Worm (Caenorhabditis elegans) whole organism, L3 larva: ENCODE results near the gene frpr-5.

Experiments used
- eor-1 ChIP-seq, 2 experiments: fragments of 150-350 bp; optimal IDR thresholded peaks; 2 replicates each; lab custom pipeline; 2014 to 2018; ENCODE audit warnings: missing biosample characterization in 2 of 2, missing genetic modification characterization in 2 of 2
- fkh-10 ChIP-seq: sonication (generic microtip); optimal IDR thresholded peaks from 2 replicates; lab custom pipeline; 2017; ENCODE audit warnings: missing biosample characterization, missing genetic modification reagents, missing genetic modification characterization
- lin-15B ChIP-seq: fragments of 150-350 bp; optimal IDR thresholded peaks from 2 replicates; lab custom pipeline; 2014; ENCODE audit warnings: missing biosample characterization, missing genetic modification characterization
- lin-39 ChIP-seq: fragments of 150-350 bp; optimal IDR thresholded peaks from 2 replicates; lab custom pipeline; 2018; ENCODE audit warnings: missing biosample characterization, missing genetic modification reagents, missing genetic modification characterization
- nhr-12 ChIP-seq: fragments of 150-350 bp; optimal IDR thresholded peaks from 2 replicates; lab custom pipeline; 2014; ENCODE audit warnings: missing biosample characterization, missing genetic modification characterization
- nhr-28 ChIP-seq: fragments of 150-350 bp; optimal IDR thresholded peaks from 2 replicates; lab custom pipeline; 2014; ENCODE audit warnings: missing biosample characterization, missing genetic modification characterization
- skn-1 ChIP-seq: fragments of 150-350 bp; optimal IDR thresholded peaks from 2 replicates; lab custom pipeline; 2014; ENCODE audit warnings: missing biosample characterization, missing genetic modification characterization
- snpc-4 ChIP-seq: fragments of 150-350 bp; optimal IDR thresholded peaks from 2 replicates; lab custom pipeline; 2014; ENCODE audit warnings: missing biosample characterization, missing genetic modification characterization
- unc-39 ChIP-seq: sonication (generic microtip); optimal IDR thresholded peaks from 4 replicates; lab custom pipeline; 2017; ENCODE audit warnings: missing biosample characterization, missing genetic modification characterization

DNA sequence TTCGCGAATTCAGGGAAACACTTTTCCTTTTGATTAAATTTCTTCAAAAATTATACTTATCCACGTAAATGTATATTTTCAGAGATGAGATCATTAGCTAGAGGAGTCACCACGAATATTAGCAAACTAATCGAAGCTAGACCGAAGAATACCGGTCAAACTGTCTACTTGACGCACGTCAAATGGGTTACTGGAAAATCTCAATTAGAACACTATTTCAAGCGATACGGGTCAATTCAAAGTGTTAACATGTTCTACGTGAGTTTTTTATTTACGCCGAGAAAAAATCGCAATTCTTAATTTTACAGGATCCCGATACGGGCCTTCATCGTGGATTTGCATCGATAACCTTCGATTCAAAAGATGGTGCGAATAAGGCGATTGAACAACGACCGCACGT is 29.9 kb upstream of the frpr-5 start, which contains the start of gene slrp-1:
- no peak for TF ChIP-seq unc-39 (tag; lab: Kevin White, UChicago)
- TF ChIP-seq nhr-12 (tag; lab: Kevin White, UChicago): no peak
- TF ChIP-seq eor-1 (tag; optimal IDR thresholded peaks at IDR 0.05; lab: Kevin White, UChicago): no peak
- TF ChIP-seq nhr-28 (tag; lab: Kevin White, UChicago): no peak
- no peak for TF ChIP-seq lin-15B (tag; lab: Kevin White, UChicago)
- TF ChIP-seq skn-1 (tag; lab: Kevin White, UChicago): no peak
- no peak for TF ChIP-seq lin-39 (tag; lab: Kevin White, UChicago)
- TF ChIP-seq fkh-10 (GFP tag; lab: Kevin White, UChicago): no peak
- TF ChIP-seq snpc-4 (tag; lab: Kevin White, UChicago): no peak
